Fruit fly (Drosophila melanogaster) whole organism, adult: ENCODE measurements around the gene CG5697.

Experiments used
- CG12768 ChIP-seq: fragments of 200-800 bp; sonication (Bioruptor generic); optimal IDR thresholded peaks from 2 replicates; lab custom pipeline; 2017; ENCODE audit warnings: missing biosample characterization, missing genetic modification characterization, mild to moderate bottlenecking, moderate library complexity, missing genetic modification reagents
- CG7045 ChIP-seq: fragments of 200-800 bp; sonication (Bioruptor generic); optimal IDR thresholded peaks from 2 replicates; lab custom pipeline; 2017; ENCODE audit warnings: missing biosample characterization, mild to moderate bottlenecking, missing genetic modification characterization
- Clk ChIP-seq: fragments of 200-800 bp; sonication (Bioruptor generic); optimal IDR thresholded peaks from 2 replicates; lab custom pipeline; 2017; ENCODE audit warnings: missing biosample characterization, missing genetic modification characterization
- bab1 ChIP-seq: fragments of 200-800 bp; sonication (Bioruptor generic); optimal IDR thresholded peaks from 3 replicates; lab custom pipeline; 2019; ENCODE audit warnings: missing biosample characterization, mild to moderate bottlenecking, missing genetic modification characterization, moderate library complexity
- pad ChIP-seq: fragments of 200-800 bp; sonication (Bioruptor generic); optimal IDR thresholded peaks from 3 replicates; lab custom pipeline; 2017; ENCODE audit warnings: missing biosample characterization, missing genetic modification characterization, mild to moderate bottlenecking, moderate library complexity, missing genetic modification reagents
- toe ChIP-seq: fragments of 200-800 bp; sonication (Bioruptor generic); optimal IDR thresholded peaks from 2 replicates; lab custom pipeline; 2016; ENCODE audit warnings: missing biosample characterization, missing genetic modification characterization

- peak; percentile 57 for TF ChIP-seq pad (GFP tag; lab: Kevin White, UChicago)
- TF ChIP-seq Clk (GFP tag; lab: Kevin White, UChicago) = no peak
- peak; percentile 32 for TF ChIP-seq CG12768 (GFP tag; lab: Kevin White, UChicago)
- peak; percentile 48 for TF ChIP-seq bab1 (GFP tag; lab: Kevin White, UChicago)
- peak; percentile 57 for TF ChIP-seq toe (GFP tag; lab: Kevin White, UChicago)
- peak; percentile 37 for TF ChIP-seq CG7045
Measured at dm6 chr3R:21017464-21018080, 1.8 kb downstream of the CG5697 start, which contains the start of gene Rlip.
